Worm (Caenorhabditis elegans): ENCODE data around the gene vps-54.

ce11 chrV:10562817-10563216 is 13.4 kb downstream of the vps-54 start:
- TF ChIP-seq ama-1 (optimal IDR thresholded peaks at IDR 0.05) (no peak), flt-1 (GFP tag; IDR thresholded peaks at IDR 0.05) (no peak), B0310.2 (tag; optimal IDR thresholded peaks at IDR 0.05) (no peak), F13C5.2 (tag; optimal IDR thresholded peaks at IDR 0.05) (no peak)

Data from whole organism, early embryonic.